Fruit fly (Drosophila melanogaster): ENCODE data around the gene CG7557.

DNA sequence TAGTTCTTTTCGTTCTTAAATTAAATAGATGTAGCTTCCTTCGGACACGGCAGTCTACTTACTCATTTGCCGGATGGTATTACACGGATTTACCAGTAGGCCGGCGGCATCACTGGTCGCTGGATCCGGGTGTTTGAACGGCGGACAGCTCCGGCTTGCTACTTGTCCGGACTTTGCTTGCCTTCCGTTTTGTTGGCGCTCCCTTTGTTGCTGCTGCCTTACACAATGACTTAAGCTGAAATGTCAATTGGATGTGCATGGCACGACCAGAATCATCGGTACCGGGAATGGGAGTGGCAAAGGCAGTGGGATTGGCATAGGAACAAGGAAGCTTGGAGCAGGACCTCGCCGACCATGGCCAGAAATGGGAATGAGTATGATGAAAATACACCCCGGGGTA, 35.3 kb downstream of the CG7557 start:
- TF ChIP-seq CG32264 (GFP tag; optimal IDR thresholded peaks at IDR 0.05) (no peak), Vsx2 (GFP tag; optimal IDR thresholded peaks at IDR 0.05; ENCODE audit: partially characterized antibody) (no peak), rgr (GFP tag; optimal IDR thresholded peaks at IDR 0.05) (no peak)

All from whole organism, wandering third instar larva.